Worm (Caenorhabditis elegans) whole organism, L2 larva: ENCODE data around the gene C17C3.1.
"Not testable (repeated sequence)": the region's sequence is repeated elsewhere in the genome, so short reads cannot be mapped to it uniquely, and the experiment has no call there.

Experiments
- C34F6.9 ChIP-seq: fragments of 150-350 bp; optimal IDR thresholded peaks from 2 replicates; lab custom pipeline; 2014; ENCODE audit warnings: missing biosample characterization, missing genetic modification characterization
- F13H6.1 ChIP-seq: sonication (generic microtip); optimal IDR thresholded peaks from 2 replicates; lab custom pipeline; 2016; ENCODE audit warnings: missing genetic modification characterization, missing compliant biosample characterization
- R02D3.7 ChIP-seq: fragments of 150-350 bp; optimal IDR thresholded peaks from 2 replicates; lab custom pipeline; 2014; ENCODE audit warnings: missing biosample characterization, missing genetic modification characterization
- Y55F3AM.14 ChIP-seq: fragments of 200-800 bp; sonication (Bioruptor generic); optimal IDR thresholded peaks from 2 replicates; lab custom pipeline; 2018; ENCODE audit warnings: mild to moderate bottlenecking, missing genetic modification characterization, missing compliant biosample characterization
- ZK546.5 ChIP-seq: sonication (generic microtip); optimal IDR thresholded peaks from 2 replicates; lab custom pipeline; 2017; ENCODE audit warnings: missing biosample characterization, missing genetic modification characterization
- alr-1 ChIP-seq: fragments of 150-350 bp; optimal IDR thresholded peaks from 2 replicates; lab custom pipeline; 2014; ENCODE audit warnings: missing biosample characterization, missing genetic modification characterization
- aly-2 ChIP-seq: fragments of 150-350 bp; optimal IDR thresholded peaks from 2 replicates; lab custom pipeline; 2014; ENCODE audit warnings: missing biosample characterization, missing genetic modification characterization
- ama-1 ChIP-seq: fragments of 150-350 bp; optimal IDR thresholded peaks from 2 replicates; lab custom pipeline; 2018; ENCODE audit warnings: inconsistent platforms
- blmp-1 ChIP-seq: sonication (generic microtip); optimal IDR thresholded peaks from 2 replicates; lab custom pipeline; 2017; ENCODE audit warnings: missing genetic modification characterization, mild to moderate bottlenecking, missing compliant biosample characterization, antibody characterized with exemption, moderate library complexity; ENCODE audit not compliant: insufficient read depth
- ceh-16 ChIP-seq: fragments of 150-350 bp; optimal IDR thresholded peaks from 2 replicates; lab custom pipeline; 2014; ENCODE audit warnings: missing biosample characterization, missing genetic modification characterization
- ceh-82 ChIP-seq: fragments of 150-350 bp; optimal IDR thresholded peaks from 2 replicates; lab custom pipeline; 2014; ENCODE audit warnings: missing biosample characterization, missing genetic modification characterization
- crh-2 ChIP-seq: sonication (generic microtip); optimal IDR thresholded peaks from 2 replicates; lab custom pipeline; 2017; ENCODE audit warnings: missing biosample characterization, missing genetic modification characterization
- dmd-4 ChIP-seq: sonication (generic microtip); optimal IDR thresholded peaks from 2 replicates; lab custom pipeline; 2017; ENCODE audit warnings: missing biosample characterization, missing genetic modification characterization
- egl-27 ChIP-seq: sonication (generic microtip); optimal IDR thresholded peaks from 3 replicates; lab custom pipeline; 2017; ENCODE audit warnings: missing biosample characterization, missing genetic modification reagents, missing genetic modification characterization
- elt-1 ChIP-seq: fragments of 150-350 bp; optimal IDR thresholded peaks from 2 replicates; lab custom pipeline; 2014; ENCODE audit warnings: missing biosample characterization, missing genetic modification characterization
- elt-3 ChIP-seq: sonication (generic microtip); optimal IDR thresholded peaks from 2 replicates; lab custom pipeline; 2017; ENCODE audit warnings: missing biosample characterization, missing genetic modification characterization
- fos-1 ChIP-seq: fragments of 150-350 bp; optimal IDR thresholded peaks from 2 replicates; lab custom pipeline; 2014; ENCODE audit warnings: missing biosample characterization, missing genetic modification characterization
- gmeb-1 ChIP-seq: fragments of 150-350 bp; optimal IDR thresholded peaks from 2 replicates; lab custom pipeline; 2014; ENCODE audit warnings: missing biosample characterization, missing genetic modification characterization
- lin-11 ChIP-seq: fragments of 150-350 bp; sonication (generic microtip); optimal IDR thresholded peaks from 2 replicates; lab custom pipeline; 2014; ENCODE audit warnings: missing biosample characterization, missing genetic modification characterization, inconsistent platforms, mixed read lengths
- lin-13 ChIP-seq: fragments of 150-350 bp; optimal IDR thresholded peaks from 2 replicates; lab custom pipeline; 2014; ENCODE audit warnings: missing biosample characterization, missing genetic modification reagents, missing genetic modification characterization
- lin-39 ChIP-seq: fragments of 150-350 bp; optimal IDR thresholded peaks from 2 replicates; lab custom pipeline; 2014; ENCODE audit warnings: missing biosample characterization, missing genetic modification reagents, missing genetic modification characterization
- lsy-2 ChIP-seq, 2 experiments: fragments of 150-350 bp in 1 of 2; sonication (generic microtip) in 1 of 2; optimal IDR thresholded peaks; 2 replicates each; lab custom pipeline; 2014 to 2017; ENCODE audit warnings: missing biosample characterization in 2 of 2, missing genetic modification characterization in 2 of 2
- mab-5 ChIP-seq: fragments of 150-350 bp; optimal IDR thresholded peaks from 2 replicates; lab custom pipeline; 2014; ENCODE audit warnings: missing biosample characterization, missing genetic modification characterization
- mbf-1 ChIP-seq: sonication (generic microtip); optimal IDR thresholded peaks from 2 replicates; lab custom pipeline; 2017; ENCODE audit warnings: missing biosample characterization, missing genetic modification characterization
- mdl-1 ChIP-seq, 2 experiments: fragments of 150-350 bp in 1 of 2; sonication (generic microtip) in 1 of 2; optimal IDR thresholded peaks; 2 replicates each; lab custom pipeline; 2017; ENCODE audit warnings: missing biosample characterization in 2 of 2, missing genetic modification characterization in 2 of 2
- nhr-10 ChIP-seq: sonication (generic microtip); optimal IDR thresholded peaks from 2 replicates; lab custom pipeline; 2017; ENCODE audit warnings: missing biosample characterization, missing genetic modification characterization
- nhr-11 ChIP-seq: fragments of 150-350 bp; optimal IDR thresholded peaks from 2 replicates; lab custom pipeline; 2014; ENCODE audit warnings: missing biosample characterization, missing genetic modification characterization
- nhr-12 ChIP-seq: fragments of 150-350 bp; optimal IDR thresholded peaks from 2 replicates; lab custom pipeline; 2014; ENCODE audit warnings: missing biosample characterization, missing genetic modification characterization
- nhr-129 ChIP-seq: fragments of 150-350 bp; optimal IDR thresholded peaks from 2 replicates; lab custom pipeline; 2014; ENCODE audit warnings: missing biosample characterization, missing genetic modification characterization
- nhr-21 ChIP-seq: fragments of 150-350 bp; optimal IDR thresholded peaks from 2 replicates; lab custom pipeline; 2014; ENCODE audit warnings: missing biosample characterization, missing genetic modification characterization
- nhr-23 ChIP-seq: fragments of 150-350 bp; optimal IDR thresholded peaks from 2 replicates; lab custom pipeline; 2014; ENCODE audit warnings: missing biosample characterization, missing genetic modification reagents, missing genetic modification characterization
- nhr-237 ChIP-seq: fragments of 150-350 bp; optimal IDR thresholded peaks from 2 replicates; lab custom pipeline; 2014; ENCODE audit warnings: missing biosample characterization, missing genetic modification characterization
- nhr-25 ChIP-seq: fragments of 150-350 bp; sonication (generic microtip); optimal IDR thresholded peaks from 3 replicates; lab custom pipeline; 2014; ENCODE audit warnings: missing biosample characterization, missing genetic modification characterization
- nhr-6 ChIP-seq: fragments of 150-350 bp; optimal IDR thresholded peaks from 2 replicates; lab custom pipeline; 2014; ENCODE audit warnings: missing biosample characterization, missing genetic modification characterization
- nhr-77 ChIP-seq: fragments of 150-350 bp; optimal IDR thresholded peaks from 2 replicates; lab custom pipeline; 2014; ENCODE audit warnings: missing biosample characterization, missing genetic modification characterization
- peb-1 ChIP-seq: fragments of 150-350 bp; optimal IDR thresholded peaks from 2 replicates; lab custom pipeline; 2014; ENCODE audit warnings: missing biosample characterization, missing genetic modification characterization
- sem-4 ChIP-seq: fragments of 150-350 bp; optimal IDR thresholded peaks from 2 replicates; lab custom pipeline; 2014; ENCODE audit warnings: missing biosample characterization, missing genetic modification reagents, missing genetic modification characterization
- skn-1 ChIP-seq: sonication (generic microtip); optimal IDR thresholded peaks from 2 replicates; lab custom pipeline; 2017; ENCODE audit warnings: missing biosample characterization, missing genetic modification characterization
- sma-3 ChIP-seq: sonication (generic microtip); optimal IDR thresholded peaks from 2 replicates; lab custom pipeline; 2016; ENCODE audit warnings: missing genetic modification reagents, missing genetic modification characterization, missing compliant biosample characterization
- sma-9 ChIP-seq, 2 experiments: fragments of 150-350 bp in 1 of 2; sonication (generic microtip) in 1 of 2; optimal IDR thresholded peaks; 2 replicates each; lab custom pipeline; 2014 to 2016; ENCODE audit warnings: missing genetic modification characterization in 2 of 2, mild to moderate bottlenecking in 1 of 2, missing biosample characterization in 1 of 2, missing compliant biosample characterization in 1 of 2, missing genetic modification reagents in 1 of 2, moderate library complexity in 1 of 2
- snpc-4 ChIP-seq: fragments of 150-350 bp; optimal IDR thresholded peaks from 2 replicates; lab custom pipeline; 2014; ENCODE audit warnings: missing biosample characterization, missing genetic modification characterization
- unc-39 ChIP-seq: fragments of 150-350 bp; optimal IDR thresholded peaks from 2 replicates; lab custom pipeline; 2014; ENCODE audit warnings: missing biosample characterization, missing genetic modification characterization
- unc-55 ChIP-seq: fragments of 150-350 bp; sonication (generic microtip); optimal IDR thresholded peaks from 3 replicates; lab custom pipeline; 2014; ENCODE audit warnings: missing biosample characterization, missing genetic modification reagents, missing genetic modification characterization
- unc-62 ChIP-seq: fragments of 150-350 bp; optimal IDR thresholded peaks from 2 replicates; lab custom pipeline; 2014; ENCODE audit warnings: missing biosample characterization, missing genetic modification reagents, missing genetic modification characterization
- zag-1 ChIP-seq: fragments of 150-350 bp; optimal IDR thresholded peaks from 2 replicates; lab custom pipeline; 2014; ENCODE audit warnings: missing biosample characterization, missing genetic modification characterization
- ztf-1 ChIP-seq: fragments of 200-800 bp; sonication (Bioruptor generic); conservative IDR thresholded peaks from 2 replicates; pipeline ENCODE4 v1.3.6; 2022; ENCODE audit warnings: missing genetic modification characterization, missing compliant biosample characterization
- ztf-11 ChIP-seq: sonication (generic microtip); optimal IDR thresholded peaks from 2 replicates; lab custom pipeline; 2017; ENCODE audit warnings: missing biosample characterization, missing genetic modification characterization
- ztf-4 ChIP-seq: fragments of 150-350 bp; optimal IDR thresholded peaks from 2 replicates; lab custom pipeline; 2014; ENCODE audit warnings: missing biosample characterization, missing genetic modification characterization

The C17C3.1 gene

DNA sequence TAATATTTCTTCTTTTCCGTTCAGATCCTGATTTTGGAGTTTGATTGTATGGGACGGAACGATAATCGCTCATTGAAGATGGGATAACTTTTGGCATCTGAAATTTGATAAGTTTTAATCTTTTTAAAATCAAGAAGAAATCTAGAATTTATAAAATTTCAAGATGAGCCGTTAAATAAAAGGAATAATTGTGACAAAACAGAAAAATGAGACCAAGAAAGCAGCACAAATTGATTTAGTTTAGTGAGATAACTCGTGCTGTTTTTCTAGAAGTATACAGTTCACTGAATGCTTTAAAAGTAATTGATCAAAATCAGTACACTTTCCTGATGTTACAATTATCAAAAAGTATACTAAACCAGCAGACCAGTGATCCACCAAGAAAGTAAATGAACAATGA is 30.3 kb upstream of the C17C3.1 start, which contains the start of gene hlh-27:
Gene hlh-27 (minus strand): TSS at position 101 of the 400 bp plus-strand sequence.
- not testable (repeated sequence) for TF ChIP-seq lsy-2 (tag; optimal IDR thresholded peaks at IDR 0.05; lab: Kevin White, UChicago); lin-39 (tag; lab: Kevin White, UChicago); ztf-4

DNA sequence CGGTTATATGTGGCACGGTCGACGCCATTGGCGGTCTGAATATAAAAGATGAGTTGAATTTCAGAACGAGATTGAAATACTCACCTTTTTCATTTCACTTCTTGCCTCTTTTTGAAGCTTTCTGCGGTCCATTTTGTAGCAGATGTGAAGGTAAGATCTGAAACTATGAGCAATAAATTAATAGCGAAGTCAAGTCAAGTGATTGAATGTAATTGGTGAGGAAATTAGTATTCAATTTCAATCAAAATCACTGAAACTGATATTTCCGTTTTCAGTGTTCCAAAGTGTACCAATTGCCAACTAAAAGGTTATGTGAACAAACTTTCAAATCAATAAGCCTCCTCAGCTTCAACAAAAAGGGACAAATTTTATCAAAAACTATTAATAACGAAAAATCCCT is 28.7 kb upstream of the C17C3.1 start, which contains the start of gene C17C3.24:
Gene C17C3.24 (minus strand): TSS at position 101 of the 400 bp plus-strand sequence.
- TF ChIP-seq F13H6.1 (tag; lab: Kevin White, UChicago): no peak
- no peak for TF ChIP-seq mdl-1 (tag; optimal IDR thresholded peaks at IDR 0.05; lab: Kevin White, UChicago)
- TF ChIP-seq aly-2 (tag; lab: Kevin White, UChicago): no peak

DNA sequence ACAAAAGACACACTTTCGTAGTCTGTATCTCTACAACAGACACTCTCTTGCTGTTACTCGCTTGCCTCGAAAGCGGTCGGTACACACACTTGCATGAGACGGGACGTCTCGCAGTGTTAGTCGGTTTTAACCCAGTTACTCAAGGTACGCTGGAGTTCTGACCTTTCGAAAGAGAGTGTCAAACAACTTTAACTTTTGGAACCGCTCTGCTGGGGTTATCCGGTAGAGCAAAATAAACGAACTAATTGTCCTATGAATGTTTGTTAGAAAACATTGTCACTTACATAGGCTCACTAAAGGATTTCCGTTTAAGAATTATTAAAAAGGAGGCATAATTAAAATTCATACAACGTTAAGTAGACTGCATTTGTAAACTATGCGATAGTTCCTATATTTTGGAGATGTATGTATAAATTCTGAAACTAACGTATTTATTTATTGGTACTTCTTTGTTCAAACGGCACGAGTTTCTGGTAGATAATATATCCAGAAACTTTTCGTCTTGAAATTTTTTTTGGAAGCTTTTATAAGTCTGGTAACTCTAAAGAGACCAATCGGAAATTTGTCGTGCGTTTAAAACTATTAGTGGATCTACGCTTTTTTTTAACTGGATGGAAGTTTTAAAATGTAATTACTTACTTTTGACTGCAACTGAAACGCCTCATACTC is 26.8 kb upstream of the C17C3.1 start:
- peak; percentile 98 for TF ChIP-seq zag-1 (tag; lab: Kevin White, UChicago)
- peak; percentile 91 for TF ChIP-seq lin-39 (tag; lab: Kevin White, UChicago)
- peak; percentile 81 for TF ChIP-seq nhr-11 (tag; lab: Kevin White, UChicago)
- TF ChIP-seq peb-1 (tag; lab: Kevin White, UChicago): peak; percentile 59
- TF ChIP-seq C34F6.9 (tag; lab: Kevin White, UChicago): peak; percentile 99
- peak; percentile 88 to 92 for TF ChIP-seq mdl-1 (tag; optimal IDR thresholded peaks at IDR 0.05; lab: Kevin White, UChicago)
- TF ChIP-seq sem-4 (tag; lab: Kevin White, UChicago): peak; percentile 98
- TF ChIP-seq lsy-2 (tag; optimal IDR thresholded peaks at IDR 0.05; lab: Kevin White, UChicago): peak; percentile 94 to 97
- peak; percentile 99 for TF ChIP-seq ztf-4
- TF ChIP-seq unc-62 (GFP tag; lab: Kevin White, UChicago): peak; percentile 86
- peak; percentile 98 for TF ChIP-seq lin-13 (GFP tag; lab: Kevin White, UChicago)
- TF ChIP-seq R02D3.7 (tag; lab: Kevin White, UChicago): peak; percentile 80
- TF ChIP-seq aly-2 (tag; lab: Kevin White, UChicago): peak; percentile 100
- peak; percentile 100 for TF ChIP-seq ama-1 (lab: Kevin White, UChicago)
- TF ChIP-seq nhr-6: peak; percentile 98
- TF ChIP-seq nhr-129 (tag; lab: Kevin White, UChicago): peak; percentile 99
- TF ChIP-seq elt-1 (tag; lab: Kevin White, UChicago): no peak
- no peak for TF ChIP-seq nhr-23 (tag; lab: Kevin White, UChicago)
- peak; percentile 95 for TF ChIP-seq nhr-10 (tag; lab: Kevin White, UChicago)
- peak; percentile 96 for TF ChIP-seq mab-5 (tag; lab: Kevin White, UChicago)
- TF ChIP-seq ztf-1 (GFP tag; lab: Robert Waterston, UW): no peak
- peak; percentile 93 for TF ChIP-seq ceh-16 (tag; lab: Kevin White, UChicago)
- peak; percentile 61 for TF ChIP-seq mbf-1
- peak; percentile 99 for TF ChIP-seq crh-2
- TF ChIP-seq skn-1 (tag; lab: Kevin White, UChicago): peak; percentile 92
- peak; percentile 98 for TF ChIP-seq sma-3
- peak; percentile 87 for TF ChIP-seq ceh-82 (tag; lab: Kevin White, UChicago)
- peak; percentile 71 for TF ChIP-seq dmd-4
- no peak for TF ChIP-seq alr-1 (tag; lab: Kevin White, UChicago)
- peak; percentile 90 for TF ChIP-seq blmp-1 (tag; lab: Kevin White, UChicago)
- TF ChIP-seq F13H6.1 (tag; lab: Kevin White, UChicago): peak; percentile 98
- peak; percentile 65 for TF ChIP-seq nhr-77 (tag; lab: Kevin White, UChicago)
- TF ChIP-seq nhr-21 (tag; lab: Kevin White, UChicago): peak; percentile 99
- peak; percentile 99 for TF ChIP-seq unc-55 (GFP tag; lab: Kevin White, UChicago)
- peak; percentile 76 for TF ChIP-seq unc-39 (tag; lab: Kevin White, UChicago)
- TF ChIP-seq ZK546.5 (tag; lab: Kevin White, UChicago): peak; percentile 58
- TF ChIP-seq egl-27 (tag; lab: Kevin White, UChicago): peak; percentile 99
- TF ChIP-seq sma-9 (GFP tag; optimal IDR thresholded peaks at IDR 0.05; lab: Kevin White, UChicago): peak; percentile 99
- peak; percentile 73 for TF ChIP-seq sma-9 (tag; optimal IDR thresholded peaks at IDR 0.05; lab: Kevin White, UChicago)
- peak; percentile 100 for TF ChIP-seq snpc-4 (tag; lab: Kevin White, UChicago)
- peak; percentile 98 for TF ChIP-seq fos-1 (tag; lab: Kevin White, UChicago)
- peak; percentile 95 for TF ChIP-seq Y55F3AM.14 (GFP tag; lab: Kevin White, UChicago)
- peak; percentile 98 for TF ChIP-seq lin-11 (tag; lab: Kevin White, UChicago)
- TF ChIP-seq elt-3: no peak
- TF ChIP-seq nhr-25 (tag; lab: Kevin White, UChicago): peak; percentile 97
- TF ChIP-seq nhr-12 (tag; lab: Kevin White, UChicago): peak; percentile 74
- TF ChIP-seq ztf-11 (tag; lab: Kevin White, UChicago): peak; percentile 62
- peak; percentile 95 for TF ChIP-seq gmeb-1
- peak; percentile 88 for TF ChIP-seq nhr-237
